Worm (Caenorhabditis elegans): Measurements from ENCODE around the gene twk-2.

twk-2 gene

ce11 chrII:4438601-4439000 lies 14.3 kb downstream of the twk-2 start, which contains the start of gene nhr-16:
Gene nhr-16, plus strand, starts transcription at chrII:4438805.
- TF ChIP-seq ztf-23 (GFP tag; IDR thresholded peaks at IDR 0.05) = no peak
- TF ChIP-seq cog-1 (tag; optimal IDR thresholded peaks at IDR 0.05) = no peak
- no peak for TF ChIP-seq tab-1 (GFP tag; IDR thresholded peaks at IDR 0.05)
- no peak for TF ChIP-seq ref-1 (GFP tag; conservative IDR thresholded peaks at IDR 0.05)
- TF ChIP-seq ztf-29 (GFP tag; IDR thresholded peaks at IDR 0.05) = no peak
- TF ChIP-seq med-1 (GFP tag; optimal IDR thresholded peaks at IDR 0.05; ENCODE audit: insufficient read depth) = no peak
- TF ChIP-seq klf-2 (GFP tag; conservative IDR thresholded peaks at IDR 0.05) = no peak
- no peak for TF ChIP-seq T22C8.4 (GFP tag; IDR thresholded peaks at IDR 0.05)
- no peak for TF ChIP-seq flt-1 (GFP tag; IDR thresholded peaks at IDR 0.05)

ce11 chrII:4435134-4435533 lies 17.8 kb downstream of the twk-2 start, which contains the start of gene nhr-273:
Gene nhr-273, plus strand, starts transcription at chrII:4435300.
- no peak for TF ChIP-seq med-1 (GFP tag; optimal IDR thresholded peaks at IDR 0.05; ENCODE audit: insufficient read depth)
- TF ChIP-seq ztf-23 (GFP tag; IDR thresholded peaks at IDR 0.05) = no peak
- no peak for TF ChIP-seq ztf-29 (GFP tag; IDR thresholded peaks at IDR 0.05)
- TF ChIP-seq T22C8.4 (GFP tag; IDR thresholded peaks at IDR 0.05) = no peak
- no peak for TF ChIP-seq ref-1 (GFP tag; conservative IDR thresholded peaks at IDR 0.05)
- no peak for TF ChIP-seq tab-1 (GFP tag; IDR thresholded peaks at IDR 0.05)
- TF ChIP-seq flt-1 (GFP tag; IDR thresholded peaks at IDR 0.05) = no peak
- TF ChIP-seq klf-2 (GFP tag; conservative IDR thresholded peaks at IDR 0.05) = no peak
- TF ChIP-seq cog-1 (tag; optimal IDR thresholded peaks at IDR 0.05) = no peak

- TF ChIP-seq ztf-23 (GFP tag; IDR thresholded peaks at IDR 0.05) (no peak), ztf-29 (GFP tag; IDR thresholded peaks at IDR 0.05) (no peak), T22C8.4 (GFP tag; IDR thresholded peaks at IDR 0.05) (no peak), flt-1 (GFP tag; IDR thresholded peaks at IDR 0.05) (no peak), cog-1 (tag; optimal IDR thresholded peaks at IDR 0.05) (no peak), tab-1 (GFP tag; IDR thresholded peaks at IDR 0.05) (no peak), klf-2 (GFP tag; conservative IDR thresholded peaks at IDR 0.05) (no peak), med-1 (GFP tag; optimal IDR thresholded peaks at IDR 0.05; ENCODE audit: insufficient read depth) (no peak), ref-1 (GFP tag; conservative IDR thresholded peaks at IDR 0.05) (no peak)
Observed at ce11 chrII:4434278-4434677, 18.7 kb downstream of the twk-2 start.

ce11 chrII:4433146-4433545 lies 19.8 kb downstream of the twk-2 start, which contains the start of gene nhr-109:
Gene nhr-109, plus strand, starts transcription at chrII:4433367.
- no peak for TF ChIP-seq T22C8.4 (GFP tag; IDR thresholded peaks at IDR 0.05)
- TF ChIP-seq ztf-29 (GFP tag; IDR thresholded peaks at IDR 0.05) = no peak
- TF ChIP-seq ref-1 (GFP tag; conservative IDR thresholded peaks at IDR 0.05) = no peak

ce11 chrII:4428121-4428520 lies 24.8 kb downstream of the twk-2 start:
- TF ChIP-seq ztf-23 (GFP tag; IDR thresholded peaks at IDR 0.05) = no peak
- TF ChIP-seq T22C8.4 (GFP tag; IDR thresholded peaks at IDR 0.05) = no peak
- TF ChIP-seq ztf-29 (GFP tag; IDR thresholded peaks at IDR 0.05) = no peak
- no peak for TF ChIP-seq med-1 (GFP tag; optimal IDR thresholded peaks at IDR 0.05; ENCODE audit: insufficient read depth)
- TF ChIP-seq tab-1 (GFP tag; IDR thresholded peaks at IDR 0.05) = no peak
- no peak for TF ChIP-seq ref-1 (GFP tag; conservative IDR thresholded peaks at IDR 0.05)
- TF ChIP-seq flt-1 (GFP tag; IDR thresholded peaks at IDR 0.05) = no peak
- no peak for TF ChIP-seq klf-2 (GFP tag; conservative IDR thresholded peaks at IDR 0.05)
- TF ChIP-seq cog-1 (tag; optimal IDR thresholded peaks at IDR 0.05) = no peak

ce11 chrII:4424807-4425206 lies 28.1 kb downstream of the twk-2 start, which contains the start of the genes dcaf-13 and toe-1:
Gene dcaf-13, minus strand, starts transcription at chrII:4424902.
Gene toe-1, plus strand, starts transcription at chrII:4425167.
- TF ChIP-seq ref-1 (GFP tag; conservative IDR thresholded peaks at IDR 0.05) = no peak
- TF ChIP-seq ztf-23 (GFP tag; IDR thresholded peaks at IDR 0.05) = no peak
- TF ChIP-seq tab-1 (GFP tag; IDR thresholded peaks at IDR 0.05) = no peak
- TF ChIP-seq cog-1 (tag; optimal IDR thresholded peaks at IDR 0.05) = no peak
- TF ChIP-seq med-1 (GFP tag; optimal IDR thresholded peaks at IDR 0.05; ENCODE audit: insufficient read depth) = no peak
- TF ChIP-seq klf-2 (GFP tag; conservative IDR thresholded peaks at IDR 0.05) = no peak
- TF ChIP-seq ztf-29 (GFP tag; IDR thresholded peaks at IDR 0.05) = no peak
- TF ChIP-seq T22C8.4 (GFP tag; IDR thresholded peaks at IDR 0.05) = no peak
- TF ChIP-seq flt-1 (GFP tag; IDR thresholded peaks at IDR 0.05) = no peak

- TF ChIP-seq med-1 (GFP tag; optimal IDR thresholded peaks at IDR 0.05; ENCODE audit: insufficient read depth) (no peak), cog-1 (tag; optimal IDR thresholded peaks at IDR 0.05) (no peak), T22C8.4 (GFP tag; IDR thresholded peaks at IDR 0.05) (no peak), flt-1 (GFP tag; IDR thresholded peaks at IDR 0.05) (no peak), ref-1 (GFP tag; conservative IDR thresholded peaks at IDR 0.05) (no peak), ztf-23 (GFP tag; IDR thresholded peaks at IDR 0.05) (no peak), ztf-29 (GFP tag; IDR thresholded peaks at IDR 0.05) (no peak), klf-2 (GFP tag; conservative IDR thresholded peaks at IDR 0.05) (no peak), tab-1 (GFP tag; IDR thresholded peaks at IDR 0.05) (no peak)
Observed at ce11 chrII:4419956-4420355, 33.0 kb downstream of the twk-2 start, which contains the start of gene bpnt-1. Gene bpnt-1, plus strand, starts transcription at chrII:4420256.

ce11 chrII:4417333-4417732 lies 35.6 kb downstream of the twk-2 start, which contains the start of gene sod-5:
Gene sod-5, plus strand, starts transcription at chrII:4417633.
- no peak for TF ChIP-seq cog-1 (tag; optimal IDR thresholded peaks at IDR 0.05)

- TF ChIP-seq med-1 (GFP tag; optimal IDR thresholded peaks at IDR 0.05; ENCODE audit: insufficient read depth) (no peak), klf-2 (GFP tag; conservative IDR thresholded peaks at IDR 0.05) (no peak), tab-1 (GFP tag; IDR thresholded peaks at IDR 0.05) (no peak), ztf-23 (GFP tag; IDR thresholded peaks at IDR 0.05) (no peak), T22C8.4 (GFP tag; IDR thresholded peaks at IDR 0.05) (no peak), cog-1 (tag; optimal IDR thresholded peaks at IDR 0.05) (no peak), ztf-29 (GFP tag; IDR thresholded peaks at IDR 0.05) (no peak), flt-1 (GFP tag; IDR thresholded peaks at IDR 0.05) (no peak), ref-1 (GFP tag; conservative IDR thresholded peaks at IDR 0.05) (no peak)
Observed at ce11 chrII:4409650-4410049, 43.3 kb downstream of the twk-2 start.

ce11 chrII:4405358-4405757 lies 47.6 kb downstream of the twk-2 start, which contains the start of gene ZK430.5:
Gene ZK430.5, plus strand, starts transcription at chrII:4405658.
- no peak for TF ChIP-seq flt-1 (GFP tag; IDR thresholded peaks at IDR 0.05)
- no peak for TF ChIP-seq ztf-29 (GFP tag; IDR thresholded peaks at IDR 0.05)
- no peak for TF ChIP-seq ztf-23 (GFP tag; IDR thresholded peaks at IDR 0.05)
- TF ChIP-seq klf-2 (GFP tag; conservative IDR thresholded peaks at IDR 0.05) = no peak
- TF ChIP-seq ref-1 (GFP tag; conservative IDR thresholded peaks at IDR 0.05) = no peak
- TF ChIP-seq cog-1 (tag; optimal IDR thresholded peaks at IDR 0.05) = no peak

All from whole organism, midembryonic.